Fruit fly (Drosophila melanogaster): ENCODE results near the gene CG31752.

DNA sequence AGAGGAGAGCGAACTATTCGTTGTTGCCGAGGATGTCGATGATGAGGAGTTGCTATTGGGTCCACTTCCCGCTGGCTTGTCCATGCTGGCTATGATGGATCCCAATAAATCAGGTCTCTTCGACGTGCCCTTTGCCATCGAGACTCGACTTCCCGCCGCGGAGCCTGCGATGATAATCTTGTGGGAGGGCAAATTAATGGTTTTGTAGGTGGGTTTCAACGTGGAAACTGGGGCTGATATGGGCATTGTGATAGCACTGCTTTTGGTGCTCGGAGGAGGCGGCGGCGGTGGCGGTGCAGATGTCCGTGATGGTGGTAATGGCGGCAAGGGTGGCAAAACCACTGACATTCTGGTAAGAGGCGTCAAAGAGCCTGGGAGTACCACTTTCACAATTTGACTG lies 6.6 kb downstream of the CG31752 start:
- TF ChIP-seq CG8478 (optimal IDR thresholded peaks at IDR 0.05) (no peak), pan (optimal IDR thresholded peaks at IDR 0.05) (no peak), psq (optimal IDR thresholded peaks at IDR 0.05) (no peak)

Data from whole organism.